Fruit fly (Drosophila melanogaster) whole organism, pupa: ENCODE results near the gene CG10053.

Experiments
- CG10348 ChIP-seq: fragments of 200-800 bp; sonication (Bioruptor generic); IDR thresholded peaks from 2 replicates; pipeline ENCODE4 v1.3.6; 2022; ENCODE audit warnings: missing biosample characterization, missing genetic modification characterization
- CG12605 ChIP-seq: fragments of 200-800 bp; sonication (Bioruptor generic); IDR thresholded peaks from 2 replicates; pipeline ENCODE4 v1.3.6; 2022; ENCODE audit warnings: missing biosample characterization, missing genetic modification characterization
- CG13204 ChIP-seq: fragments of 200-800 bp; sonication (Bioruptor generic); optimal IDR thresholded peaks from 2 replicates; lab custom pipeline; 2018; ENCODE audit warnings: missing biosample characterization, mild to moderate bottlenecking, missing genetic modification characterization, moderate library complexity
- CG14655 ChIP-seq: fragments of 200-800 bp; sonication (Bioruptor generic); optimal IDR thresholded peaks from 3 replicates; lab custom pipeline; 2017; ENCODE audit warnings: mild to moderate bottlenecking, missing biosample characterization, missing genetic modification reagents, missing genetic modification characterization
- CG15710 ChIP-seq: fragments of 200-800 bp; sonication (Bioruptor generic); optimal IDR thresholded peaks from 2 replicates; lab custom pipeline; 2018; ENCODE audit warnings: missing biosample characterization, mild to moderate bottlenecking, missing genetic modification characterization, moderate library complexity
- CG17806 ChIP-seq: fragments of 200-800 bp; sonication (Bioruptor generic); optimal IDR thresholded peaks from 2 replicates; lab custom pipeline; 2018; ENCODE audit warnings: missing biosample characterization, mild to moderate bottlenecking, missing genetic modification characterization, moderate library complexity
- CG32121 ChIP-seq: fragments of 200-800 bp; sonication (Bioruptor generic); IDR thresholded peaks from 2 replicates; pipeline ENCODE4 v1.3.6; 2022; ENCODE audit warnings: missing biosample characterization, missing genetic modification characterization
- CG34367 ChIP-seq: fragments of 200-800 bp; sonication (Bioruptor generic); optimal IDR thresholded peaks from 2 replicates; lab custom pipeline; 2018; ENCODE audit warnings: missing biosample characterization, mild to moderate bottlenecking, missing genetic modification characterization
- CG8159 ChIP-seq: fragments of 200-800 bp; sonication (Bioruptor generic); optimal IDR thresholded peaks from 3 replicates; lab custom pipeline; 2018; ENCODE audit warnings: missing biosample characterization, mild to moderate bottlenecking, missing genetic modification characterization, moderate library complexity
- CG9948 ChIP-seq: fragments of 200-800 bp; sonication (Bioruptor generic); optimal IDR thresholded peaks from 2 replicates; lab custom pipeline; 2018; ENCODE audit warnings: missing biosample characterization, mild to moderate bottlenecking, missing genetic modification characterization, moderate library complexity
- D1 ChIP-seq: fragments of 200-800 bp; sonication (Bioruptor generic); optimal IDR thresholded peaks from 2 replicates; lab custom pipeline; 2018; ENCODE audit warnings: missing biosample characterization, mild to moderate bottlenecking, missing genetic modification characterization, moderate library complexity
- Pif1B ChIP-seq: fragments of 200-800 bp; sonication (Bioruptor generic); optimal IDR thresholded peaks from 3 replicates; lab custom pipeline; 2016; ENCODE audit warnings: missing biosample characterization, missing genetic modification characterization
- fd96Ca ChIP-seq: fragments of 200-800 bp; sonication (Bioruptor generic); IDR thresholded peaks from 3 replicates; pipeline ENCODE4 v1.3.6; 2022; ENCODE audit warnings: missing biosample characterization, missing genetic modification characterization

DNA sequence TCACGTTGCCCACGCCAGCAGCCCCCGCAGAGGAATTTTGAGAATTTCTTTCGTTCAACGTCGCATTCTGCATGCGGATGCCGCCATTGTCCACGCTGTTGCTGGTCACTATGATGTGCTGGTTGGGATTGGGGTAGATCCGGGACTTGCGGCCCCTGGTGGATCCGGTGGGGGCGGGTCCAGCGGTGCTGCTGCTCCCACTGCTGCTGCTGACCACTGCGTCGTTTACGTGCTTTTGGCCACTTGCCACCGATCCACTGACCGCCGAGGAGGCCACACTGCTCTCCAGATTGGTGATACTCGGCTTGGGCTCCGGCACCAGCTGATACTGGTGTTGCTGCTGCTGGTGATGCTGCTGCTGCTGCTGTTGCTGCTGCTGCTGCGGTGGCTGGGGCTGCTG lies 29.9 kb downstream of the CG10053 start:
- TF ChIP-seq CG17806 (tag; lab: Kevin White, UChicago) (no peak), CG9948 (tag; lab: Kevin White, UChicago) (no peak), fd96Ca (no peak), CG8159 (tag; lab: Kevin White, UChicago) (no peak), Pif1B (GFP tag; lab: Kevin White, UChicago) (no peak), CG32121 (GFP tag; lab: Robert Waterston, UW) (no peak), CG15710 (tag; lab: Kevin White, UChicago) (no peak), CG12605 (no peak), CG34367 (tag; lab: Kevin White, UChicago) (no peak), CG13204 (GFP tag; lab: Kevin White, UChicago) (no peak), D1 (no peak), CG14655 (GFP tag; lab: Kevin White, UChicago) (no peak), CG10348 (GFP tag; lab: Robert Waterston, UW) (no peak)
